Fruit fly (Drosophila melanogaster) S2 (cell line): ENCODE measurements around the gene CG11382.

Experiments
- CG8478 ChIP-seq: fragments of >200 bp; optimal IDR thresholded peaks from 2 replicates; lab custom pipeline; 2018
- CTCF ChIP-seq, 2 experiments: fragments of >200 bp; optimal IDR thresholded peaks; 2 replicates each; lab custom pipeline; 2018

DNA sequence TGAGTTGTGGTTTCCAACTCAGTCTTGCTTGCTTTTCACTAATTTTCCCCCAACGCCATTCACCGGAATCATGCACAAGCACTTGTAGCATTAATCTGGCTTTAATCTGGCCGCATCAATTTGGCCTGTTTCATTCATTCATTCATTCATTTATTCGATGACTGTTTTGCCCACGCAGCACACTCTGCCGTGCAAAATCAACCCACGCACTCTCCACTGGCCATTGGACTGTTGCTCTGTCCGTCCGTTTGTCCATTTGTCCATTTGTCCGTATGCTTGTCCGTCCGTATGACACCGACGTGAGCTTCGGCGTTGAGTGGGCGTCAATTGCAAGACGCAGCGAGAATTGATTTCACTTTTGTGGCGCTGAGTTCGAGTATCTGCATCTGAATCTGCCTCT lies 40.3 kb downstream of the CG11382 start:
- TF ChIP-seq CG8478 (lab: Kevin White, UChicago) = no peak
- TF ChIP-seq CTCF (optimal IDR thresholded peaks at IDR 0.05; lab: Kevin White, UChicago) = no peak
